Worm (Caenorhabditis elegans) whole organism, early embryonic: ENCODE results near the gene emb-5.

Experiments used
- ama-1 ChIP-seq: fragments of 150-350 bp; optimal IDR thresholded peaks from 2 replicates; lab custom pipeline; 2014
- ceh-36 ChIP-seq: sonication (generic microtip); optimal IDR thresholded peaks from 2 replicates; lab custom pipeline; 2016; ENCODE audit warnings: missing genetic modification characterization, inconsistent platforms, missing compliant biosample characterization
- ets-7 ChIP-seq: sonication (generic microtip); optimal IDR thresholded peaks from 2 replicates; lab custom pipeline; 2016; ENCODE audit warnings: missing genotype, missing genetic modification characterization, missing compliant biosample characterization
- flt-1 ChIP-seq: fragments of 200-800 bp; sonication (Bioruptor generic); IDR thresholded peaks from 2 replicates; pipeline ENCODE4 v1.3.6; 2022; ENCODE audit warnings: missing genetic modification characterization, missing compliant biosample characterization
- hnd-1 ChIP-seq: sonication (generic microtip); optimal IDR thresholded peaks from 2 replicates; lab custom pipeline; 2016; ENCODE audit warnings: missing genetic modification characterization, missing compliant biosample characterization
- pes-1 ChIP-seq: fragments of 200-800 bp; sonication (Bioruptor generic); IDR thresholded peaks from 2 replicates; pipeline ENCODE4 v1.3.6; 2022; ENCODE audit warnings: missing genetic modification reagents, missing genetic modification characterization, missing compliant biosample characterization
- scrt-1 ChIP-seq: fragments of 200-800 bp; sonication (Bioruptor generic); IDR thresholded peaks from 2 replicates; pipeline ENCODE4 v1.3.6; 2022; ENCODE audit warnings: missing genetic modification characterization, missing compliant biosample characterization
- tbx-37 ChIP-seq: fragments of 200-800 bp; sonication (Bioruptor generic); conservative IDR thresholded peaks from 2 replicates; pipeline ENCODE4 v1.3.6; 2022; ENCODE audit warnings: missing genetic modification reagents, missing genetic modification characterization, missing compliant biosample characterization

- no peak for TF ChIP-seq scrt-1 (GFP tag; lab: Robert Waterston, UW)
- TF ChIP-seq flt-1 (GFP tag; lab: Robert Waterston, UW) = no peak
- no peak for TF ChIP-seq hnd-1 (tag; lab: Kevin White, UChicago)
- no peak for TF ChIP-seq ama-1
- TF ChIP-seq tbx-37 = no peak
- TF ChIP-seq ceh-36 = no peak
- no peak for TF ChIP-seq pes-1 (GFP tag; lab: Robert Waterston, UW)
- no peak for TF ChIP-seq ets-7 (tag; lab: Kevin White, UChicago)
Measured at ce11 chrIII:4693695-4694094, 26.8 kb downstream of the emb-5 start, which contains the start of gene T04A8.8.
